Worm (Caenorhabditis elegans) whole organism, L3 larva: ENCODE results near the gene hil-2.

Experiments
- egl-27 ChIP-seq: sonication (generic microtip); optimal IDR thresholded peaks from 4 replicates; lab custom pipeline; 2017; ENCODE audit warnings: missing biosample characterization, missing genetic modification reagents, missing genetic modification characterization
- egl-5 ChIP-seq: fragments of 150-350 bp; optimal IDR thresholded peaks from 2 replicates; lab custom pipeline; 2017; ENCODE audit warnings: missing biosample characterization, missing genetic modification reagents, missing genetic modification characterization, inconsistent platforms
- lin-39 ChIP-seq: fragments of 150-350 bp; optimal IDR thresholded peaks from 2 replicates; lab custom pipeline; 2018; ENCODE audit warnings: missing biosample characterization, missing genetic modification reagents, missing genetic modification characterization
- nhr-11 ChIP-seq: fragments of 150-350 bp; optimal IDR thresholded peaks from 2 replicates; lab custom pipeline; 2014; ENCODE audit warnings: missing biosample characterization, missing genetic modification characterization
- nhr-237 ChIP-seq: fragments of 150-350 bp; optimal IDR thresholded peaks from 2 replicates; lab custom pipeline; 2014; ENCODE audit warnings: missing biosample characterization, missing genetic modification characterization

DNA sequence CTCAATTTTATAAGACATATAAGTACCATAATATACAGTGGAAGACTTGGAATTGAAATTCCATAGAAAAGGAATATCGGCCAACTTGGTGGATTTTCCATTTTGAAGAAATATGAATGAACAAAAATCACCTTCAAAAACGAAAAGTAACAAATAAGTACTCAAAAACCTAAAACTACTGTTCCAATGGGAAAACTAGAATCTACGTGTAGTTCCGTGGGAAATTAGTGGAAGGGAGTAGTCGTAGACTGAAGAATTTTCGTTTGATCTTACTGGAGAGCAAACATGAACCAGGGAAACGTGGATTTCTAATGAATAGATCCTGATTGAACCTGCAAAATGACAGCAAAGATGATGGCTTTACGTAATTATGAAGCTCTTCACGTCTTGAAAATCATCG is 22.1 kb upstream of the hil-2 start, which contains the start of gene srv-31:
- TF ChIP-seq egl-27, result no peak
- TF ChIP-seq nhr-237 (tag; lab: Kevin White, UChicago), result no peak
- no peak for TF ChIP-seq egl-5 (tag; lab: Kevin White, UChicago)
- TF ChIP-seq lin-39 (tag; lab: Kevin White, UChicago), result no peak
- no peak for TF ChIP-seq nhr-11 (tag; lab: Kevin White, UChicago)
